Worm (Caenorhabditis elegans): ENCODE measurements around the gene T13B5.9.

DNA sequence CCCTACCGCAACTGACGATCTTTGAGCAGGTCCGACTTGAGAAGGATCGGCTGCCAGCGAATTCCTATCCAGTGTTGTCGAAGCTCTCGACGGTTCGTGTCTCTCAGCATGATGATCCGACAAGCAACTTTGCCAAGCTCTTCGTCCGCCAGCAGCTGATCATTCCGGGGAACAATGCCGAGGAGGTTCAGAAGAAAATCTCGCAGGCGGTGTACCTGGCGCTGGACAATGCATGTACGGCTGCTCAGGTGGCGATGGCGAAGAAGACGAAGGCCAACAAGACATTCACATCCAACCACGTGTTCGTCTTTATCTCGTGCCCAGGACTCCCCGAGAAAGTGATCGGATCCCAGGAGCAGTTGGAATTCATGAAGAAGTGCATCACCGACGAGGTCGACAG lies 45.1 kb upstream of the T13B5.9 start:
- no peak for TF ChIP-seq fos-1 (tag; optimal IDR thresholded peaks at IDR 0.05)
- TF ChIP-seq lir-3 (tag; optimal IDR thresholded peaks at IDR 0.05) = no peak
- no peak for TF ChIP-seq nhr-28 (tag; optimal IDR thresholded peaks at IDR 0.05)
- no peak for TF ChIP-seq lsy-2 (tag; optimal IDR thresholded peaks at IDR 0.05)
- TF ChIP-seq ZK546.5 (tag; optimal IDR thresholded peaks at IDR 0.05) = no peak
- no peak for TF ChIP-seq duxl-1 (tag; optimal IDR thresholded peaks at IDR 0.05; ENCODE audit: poor library complexity)
- TF ChIP-seq unc-62 (GFP tag; optimal IDR thresholded peaks at IDR 0.05 in 1 of 2) = no peak
- no peak for TF ChIP-seq unc-62 (tag; optimal IDR thresholded peaks at IDR 0.05)
- TF ChIP-seq ztf-11 (tag; optimal IDR thresholded peaks at IDR 0.05) = no peak
- TF ChIP-seq egl-27 (tag; optimal IDR thresholded peaks at IDR 0.05) = no peak
- no peak for TF ChIP-seq fkh-10 (GFP tag; optimal IDR thresholded peaks at IDR 0.05)
- no peak for TF ChIP-seq snpc-4 (tag; optimal IDR thresholded peaks at IDR 0.05)
- TF ChIP-seq jun-1 (tag; optimal IDR thresholded peaks at IDR 0.05) = no peak
